Fruit fly (Drosophila melanogaster) whole organism, embryonic: ENCODE results near the gene Mics1.

Experiments
- Abd-B ChIP-seq: fragments of 200-800 bp; sonication (Bioruptor generic); optimal IDR thresholded peaks from 2 replicates; lab custom pipeline; 2018; ENCODE audit warnings: missing biosample characterization, mild to moderate bottlenecking, missing genetic modification characterization, moderate library complexity
- Atf-2 ChIP-seq: fragments of 200-800 bp; sonication (Bioruptor generic); optimal IDR thresholded peaks from 2 replicates; lab custom pipeline; 2016; ENCODE audit warnings: missing biosample characterization, missing genetic modification characterization
- B-H1 ChIP-seq: fragments of 200-800 bp; sonication (Bioruptor generic); IDR thresholded peaks from 3 replicates; pipeline ENCODE4 v1.3.6; 2022; ENCODE audit warnings: missing biosample characterization, missing genetic modification characterization
- B-H2 ChIP-seq: fragments of 200-800 bp; sonication (Bioruptor generic); optimal IDR thresholded peaks from 2 replicates; lab custom pipeline; 2018; ENCODE audit warnings: missing biosample characterization, mild to moderate bottlenecking, missing genetic modification characterization
- BtbVII ChIP-seq: fragments of 200-800 bp; sonication (Bioruptor generic); optimal IDR thresholded peaks from 3 replicates; lab custom pipeline; 2017; ENCODE audit warnings: missing biosample characterization, mild to moderate bottlenecking, missing genetic modification characterization
- CG10431 ChIP-seq: fragments of 200-800 bp; sonication (Bioruptor generic); optimal IDR thresholded peaks from 3 replicates; lab custom pipeline; 2018; ENCODE audit warnings: missing biosample characterization, mild to moderate bottlenecking, missing genetic modification characterization
- CG14667 ChIP-seq: fragments of 200-800 bp; sonication (Bioruptor generic); IDR thresholded peaks from 2 replicates; pipeline ENCODE4 v1.3.6; 2022; ENCODE audit warnings: missing biosample characterization, missing genetic modification characterization
- CG16779 ChIP-seq: fragments of 200-800 bp; sonication (Bioruptor generic); IDR thresholded peaks from 2 replicates; pipeline ENCODE4 v1.3.6; 2022; ENCODE audit warnings: missing biosample characterization, missing genetic modification characterization
- CG1792 ChIP-seq: fragments of 200-800 bp; sonication (Bioruptor generic); optimal IDR thresholded peaks from 2 replicates; lab custom pipeline; 2016; ENCODE audit warnings: missing biosample characterization, missing genetic modification characterization
- CG2202 ChIP-seq: fragments of 200-800 bp; sonication (Bioruptor generic); optimal IDR thresholded peaks from 2 replicates; lab custom pipeline; 2018; ENCODE audit warnings: missing biosample characterization, mild to moderate bottlenecking, missing genetic modification characterization
- CG31388 ChIP-seq: fragments of 200-800 bp; sonication (Bioruptor generic); optimal IDR thresholded peaks from 2 replicates; lab custom pipeline; 2016; ENCODE audit warnings: missing biosample characterization, missing genetic modification characterization
- CG32532 ChIP-seq: fragments of 200-800 bp; sonication (Bioruptor generic); IDR thresholded peaks from 2 replicates; pipeline ENCODE4 v1.3.6; 2022; ENCODE audit warnings: missing biosample characterization, missing genetic modification characterization
- CG3407 ChIP-seq: fragments of 200-800 bp; sonication (Bioruptor generic); optimal IDR thresholded peaks from 2 replicates; lab custom pipeline; 2018; ENCODE audit warnings: missing biosample characterization, mild to moderate bottlenecking, missing genetic modification characterization
- CG3726 ChIP-seq: fragments of 200-800 bp; sonication (Bioruptor generic); IDR thresholded peaks from 3 replicates; pipeline ENCODE4, ENCODE4 v1.3.6; 2022; ENCODE audit warnings: missing biosample characterization, missing genetic modification characterization
- CG3838 ChIP-seq: fragments of 200-800 bp; sonication (Bioruptor generic); optimal IDR thresholded peaks from 3 replicates; lab custom pipeline; 2016; ENCODE audit warnings: missing biosample characterization, missing genetic modification characterization
- CG3995 ChIP-seq: fragments of 200-800 bp; sonication (Bioruptor generic); optimal IDR thresholded peaks from 3 replicates; lab custom pipeline; 2016; ENCODE audit warnings: missing biosample characterization, missing genetic modification characterization
- CG6654 ChIP-seq: fragments of 200-800 bp; sonication (Bioruptor generic); optimal IDR thresholded peaks from 2 replicates; lab custom pipeline; 2017; ENCODE audit warnings: missing biosample characterization, mild to moderate bottlenecking, missing genetic modification characterization
- CG6813 ChIP-seq: fragments of 200-800 bp; sonication (Bioruptor generic); optimal IDR thresholded peaks from 2 replicates; lab custom pipeline; 2017; ENCODE audit warnings: missing biosample characterization, missing genetic modification characterization, mild to moderate bottlenecking, moderate library complexity, missing genetic modification reagents
- CG7372 ChIP-seq: fragments of 200-800 bp; sonication (Bioruptor generic); IDR thresholded peaks from 2 replicates; pipeline ENCODE4 v1.3.6; 2022; ENCODE audit warnings: missing biosample characterization, missing genetic modification characterization
- CG7987 ChIP-seq: fragments of 200-800 bp; sonication (Bioruptor generic); optimal IDR thresholded peaks from 2 replicates; lab custom pipeline; 2018; ENCODE audit warnings: missing biosample characterization, mild to moderate bottlenecking, missing genetic modification characterization, moderate library complexity
- CG8478 ChIP-seq: fragments of >200 bp; optimal IDR thresholded peaks from 2 replicates; lab custom pipeline; 2018
- CG9797 ChIP-seq: fragments of 200-800 bp; sonication (Bioruptor generic); optimal IDR thresholded peaks from 3 replicates; lab custom pipeline; 2018; ENCODE audit warnings: missing biosample characterization, mild to moderate bottlenecking, missing genetic modification characterization
- CHES-1-like ChIP-seq: fragments of 200-800 bp; sonication (Bioruptor generic); optimal IDR thresholded peaks from 2 replicates; lab custom pipeline; 2016; ENCODE audit warnings: missing biosample characterization, missing genetic modification characterization
- D19A ChIP-seq: fragments of 200-800 bp; optimal IDR thresholded peaks from 3 replicates; lab custom pipeline; 2019; ENCODE audit warnings: missing biosample characterization, mild to moderate bottlenecking, missing genetic modification characterization, moderate library complexity
- Dek ChIP-seq: fragments of 200-800 bp; sonication (Bioruptor generic); optimal IDR thresholded peaks from 3 replicates; lab custom pipeline; 2019; ENCODE audit warnings: missing biosample characterization, mild to moderate bottlenecking, missing genetic modification characterization, moderate library complexity
- Hr51 ChIP-seq, 2 experiments: fragments of 200-800 bp; sonication (Bioruptor generic); optimal IDR thresholded peaks; 2 replicates in 1 of 2; 3 replicates in 1 of 2; lab custom pipeline; 2016 to 2018; ENCODE audit warnings: missing biosample characterization in 2 of 2, missing genetic modification characterization in 2 of 2, mild to moderate bottlenecking in 1 of 2, moderate library complexity in 1 of 2
- Hsf ChIP-seq: fragments of 200-800 bp; sonication (Bioruptor generic); optimal IDR thresholded peaks from 3 replicates; lab custom pipeline; 2016; ENCODE audit warnings: missing biosample characterization, missing genetic modification characterization
- Mrtf ChIP-seq: fragments of 200-800 bp; sonication (Bioruptor generic); IDR thresholded peaks from 3 replicates; pipeline ENCODE4 v1.3.6; 2022; ENCODE audit warnings: missing biosample characterization, missing genetic modification characterization
- NC2α ChIP-seq: fragments of 200-800 bp; sonication (Bioruptor generic); optimal IDR thresholded peaks from 2 replicates; lab custom pipeline; 2016; ENCODE audit warnings: missing biosample characterization, missing genetic modification characterization
- Sry-β ChIP-seq: fragments of 200-800 bp; sonication (Bioruptor generic); optimal IDR thresholded peaks from 2 replicates; lab custom pipeline; 2018; ENCODE audit warnings: missing biosample characterization, mild to moderate bottlenecking, missing genetic modification characterization, moderate library complexity
- Stat92E ChIP-seq, 3 experiments: fragments of >200 bp in 2 of 3; fragments of 200-800 bp in 1 of 3; sonication (Bioruptor generic) in 1 of 3; optimal IDR thresholded peaks; 2 replicates each; lab custom pipeline; 2017 to 2019; ENCODE audit warnings: missing biosample characterization in 3 of 3, missing genetic modification characterization in 3 of 3, mild to moderate bottlenecking in 1 of 3, moderate library complexity in 1 of 3
- bab2 ChIP-seq: fragments of 200-800 bp; sonication (Bioruptor generic); optimal IDR thresholded peaks from 2 replicates; lab custom pipeline; 2016; ENCODE audit warnings: missing biosample characterization, missing genetic modification characterization
- chm ChIP-seq: fragments of 200-800 bp; sonication (Bioruptor generic); IDR thresholded peaks from 2 replicates; pipeline ENCODE4 v1.3.6; 2022; ENCODE audit warnings: missing biosample characterization, missing genetic modification characterization
- dm ChIP-seq: fragments of 200-800 bp; sonication (Bioruptor generic); optimal IDR thresholded peaks from 3 replicates; lab custom pipeline; 2016; ENCODE audit warnings: missing biosample characterization, missing genetic modification characterization
- fd102C ChIP-seq: fragments of 200-800 bp; sonication (Bioruptor generic); optimal IDR thresholded peaks from 2 replicates; lab custom pipeline; 2018; ENCODE audit warnings: missing biosample characterization, mild to moderate bottlenecking, missing genetic modification characterization, moderate library complexity
- grau ChIP-seq: fragments of 200-800 bp; optimal IDR thresholded peaks from 3 replicates; lab custom pipeline; 2019; ENCODE audit warnings: missing biosample characterization, mild to moderate bottlenecking, missing genetic modification characterization, moderate library complexity
- ham ChIP-seq: fragments of 200-800 bp; sonication (Bioruptor generic); IDR thresholded peaks from 2 replicates; pipeline ENCODE4 v1.3.6; 2022; ENCODE audit warnings: missing biosample characterization, missing genetic modification characterization
- hth ChIP-seq: fragments of >200 bp; optimal IDR thresholded peaks from 2 replicates; lab custom pipeline; 2017; ENCODE audit warnings: inconsistent platforms
- kni ChIP-seq: fragments of 200-800 bp; sonication (Bioruptor generic); optimal IDR thresholded peaks from 3 replicates; lab custom pipeline; 2017; ENCODE audit warnings: mild to moderate bottlenecking, missing biosample characterization, missing genetic modification reagents, missing genetic modification characterization
- nmo ChIP-seq: fragments of 200-800 bp; sonication (Bioruptor generic); optimal IDR thresholded peaks from 2 replicates; lab custom pipeline; 2018; ENCODE audit warnings: missing biosample characterization, mild to moderate bottlenecking, missing genetic modification characterization, moderate library complexity
- pb ChIP-seq: fragments of 200-800 bp; sonication (Bioruptor generic); optimal IDR thresholded peaks from 3 replicates; lab custom pipeline; 2016; ENCODE audit warnings: missing biosample characterization, missing genetic modification characterization
- peb ChIP-seq: fragments of 200-800 bp; sonication (Bioruptor generic); IDR thresholded peaks from 2 replicates; pipeline ENCODE4 v1.3.6; 2022; ENCODE audit warnings: missing biosample characterization, missing genetic modification characterization
- pho ChIP-seq: fragments of 200-800 bp; sonication (Bioruptor generic); optimal IDR thresholded peaks from 2 replicates; lab custom pipeline; 2016; ENCODE audit warnings: missing biosample characterization, missing genetic modification characterization
- pum ChIP-seq: fragments of 200-800 bp; sonication (Bioruptor generic); optimal IDR thresholded peaks from 2 replicates; lab custom pipeline; 2016; ENCODE audit warnings: missing biosample characterization, missing genetic modification characterization
- pzg ChIP-seq: fragments of 200-800 bp; sonication (Bioruptor generic); optimal IDR thresholded peaks from 3 replicates; lab custom pipeline; 2018; ENCODE audit warnings: missing biosample characterization, mild to moderate bottlenecking, missing genetic modification characterization, moderate library complexity
- ranshi ChIP-seq: fragments of 200-800 bp; sonication (Bioruptor generic); IDR thresholded peaks from 2 replicates; pipeline ENCODE4 v1.3.6; 2022; ENCODE audit warnings: missing biosample characterization, missing genetic modification characterization
- schlank ChIP-seq: fragments of 200-800 bp; sonication (Bioruptor generic); optimal IDR thresholded peaks from 2 replicates; lab custom pipeline; 2018; ENCODE audit warnings: missing biosample characterization, mild to moderate bottlenecking, missing genetic modification characterization
- tll ChIP-seq, 2 experiments: fragments of 200-800 bp in 1 of 2; fragments of >200 bp in 1 of 2; sonication (Bioruptor generic) in 1 of 2; optimal IDR thresholded peaks; 2 replicates each; lab custom pipeline; 2017 to 2019; ENCODE audit warnings: missing biosample characterization in 2 of 2, missing genetic modification characterization in 2 of 2, mild to moderate bottlenecking in 1 of 2, moderate library complexity in 1 of 2
- tna ChIP-seq: fragments of 200-800 bp; sonication (Bioruptor generic); IDR thresholded peaks from 2 replicates; pipeline ENCODE4 v1.3.6; 2022; ENCODE audit warnings: missing biosample characterization, missing genetic modification characterization; ENCODE audit not compliant: partially characterized antibody
- vfl ChIP-seq: fragments of 200-800 bp; sonication (Bioruptor generic); optimal IDR thresholded peaks from 2 replicates; lab custom pipeline; 2016; ENCODE audit warnings: missing biosample characterization, missing genetic modification characterization
- zfh1 ChIP-seq: fragments of 200-800 bp; sonication (Bioruptor generic); IDR thresholded peaks from 3 replicates; pipeline ENCODE4 v1.3.6; 2022; ENCODE audit warnings: missing biosample characterization, missing genetic modification characterization

Gene Mics1

dm6 chr3R:7473767-7474254 is 28.4 kb downstream of the Mics1 start, which contains the start of gene CG1142 (continued):
- TF ChIP-seq CG32532 (GFP tag; lab: Robert Waterston, UW): peak; percentile 99
- TF ChIP-seq zfh1 (GFP tag; lab: Robert Waterston, UW): peak; percentile 99
- TF ChIP-seq CG7987 (GFP tag; lab: Kevin White, UChicago): peak; percentile 90
- peak; percentile 94 for TF ChIP-seq pum (GFP tag; lab: Kevin White, UChicago)
- TF ChIP-seq ranshi: peak; percentile 98
- TF ChIP-seq schlank (tag; lab: Kevin White, UChicago): peak; percentile 95
- TF ChIP-seq hth: no peak
- TF ChIP-seq BtbVII (GFP tag; lab: Kevin White, UChicago): peak; percentile 97
- peak; percentile 97 for TF ChIP-seq pho
- TF ChIP-seq CG1792: peak; percentile 94
- TF ChIP-seq bab2 (GFP tag; lab: Kevin White, UChicago): peak; percentile 97
- TF ChIP-seq CG6654 (GFP tag; lab: Kevin White, UChicago): peak; percentile 89
- TF ChIP-seq NC2α: peak; percentile 95
- TF ChIP-seq fd102C (GFP tag; lab: Kevin White, UChicago): peak; percentile 97
- no peak for TF ChIP-seq tna (GFP tag; lab: Robert Waterston, UW)
- peak; percentile 99 for TF ChIP-seq nmo (GFP tag; lab: Kevin White, UChicago)
- TF ChIP-seq Hsf (GFP tag; lab: Kevin White, UChicago): peak; percentile 98
- TF ChIP-seq pb (GFP tag; lab: Kevin White, UChicago): peak; percentile 92
- peak; percentile 97 for TF ChIP-seq D19A (tag; lab: Kevin White, UChicago)
- peak; percentile 97 for TF ChIP-seq B-H2 (GFP tag; lab: Kevin White, UChicago)
- peak; percentile 98 for TF ChIP-seq grau (tag; lab: Kevin White, UChicago)
- TF ChIP-seq vfl (GFP tag; lab: Kevin White, UChicago): peak; percentile 94
- peak; percentile 95 for TF ChIP-seq CG6813
- peak; percentile 96 for TF ChIP-seq CG3407
- TF ChIP-seq CG3838 (GFP tag; lab: Kevin White, UChicago): peak; percentile 96
- TF ChIP-seq dm (GFP tag; lab: Kevin White, UChicago): peak; percentile 94
- TF ChIP-seq CG10431 (GFP tag; lab: Kevin White, UChicago): peak; percentile 95
- TF ChIP-seq CG7372 (GFP tag; lab: Robert Waterston, UW): peak; percentile 98
- peak; percentile 98 for TF ChIP-seq B-H1 (GFP tag; lab: Robert Waterston, UW)
- TF ChIP-seq Hr51 (GFP tag; optimal IDR thresholded peaks at IDR 0.05; lab: Kevin White, UChicago): peak; percentile 96 to 99
- TF ChIP-seq CG2202 (tag; lab: Kevin White, UChicago): peak; percentile 98
- TF ChIP-seq Mrtf (GFP tag; lab: Robert Waterston, UW): peak; percentile 98
- peak; percentile 99 for TF ChIP-seq Dek (tag; lab: Kevin White, UChicago)
- TF ChIP-seq pzg (GFP tag; lab: Kevin White, UChicago): peak; percentile 65
- no peak for TF ChIP-seq CG8478 (lab: Kevin White, UChicago)
- peak; percentile 89 for TF ChIP-seq kni (GFP tag; lab: Kevin White, UChicago)
- TF ChIP-seq Atf-2 (GFP tag; lab: Kevin White, UChicago): peak; percentile 96
- TF ChIP-seq tll (GFP tag; optimal IDR thresholded peaks at IDR 0.05; lab: Kevin White, UChicago): peak in 1 of 2 experiments; percentile 86
- TF ChIP-seq Abd-B (GFP tag; lab: Kevin White, UChicago): peak; percentile 98
- peak; percentile 96 for TF ChIP-seq CG14667 (GFP tag; lab: Robert Waterston, UW)
- TF ChIP-seq Sry-β: peak; percentile 72
- peak in 1 of 3 experiments; percentile 97 for TF ChIP-seq Stat92E (GFP tag; optimal IDR thresholded peaks at IDR 0.05; lab: Kevin White, UChicago)
- TF ChIP-seq CG16779 (GFP tag; lab: Robert Waterston, UW): peak; percentile 96
- peak; percentile 95 for TF ChIP-seq peb (GFP tag; lab: Robert Waterston, UW)
- TF ChIP-seq CG3726 (GFP tag; lab: Robert Waterston, UW): peak; percentile 99
- TF ChIP-seq ham (GFP tag; lab: Robert Waterston, UW): peak; percentile 95
- TF ChIP-seq chm (GFP tag; lab: Robert Waterston, UW): peak; percentile 99
- TF ChIP-seq CG9797 (GFP tag; lab: Kevin White, UChicago): peak; percentile 85
- peak; percentile 96 for TF ChIP-seq CG31388 (GFP tag; lab: Kevin White, UChicago)
- peak; percentile 83 for TF ChIP-seq CG3995 (GFP tag; lab: Kevin White, UChicago)
- peak; percentile 96 for TF ChIP-seq CHES-1-like
